Worm (Caenorhabditis elegans) whole organism, L4 larva: ENCODE measurements around the gene best-24.

ENCODE experiments used
- F26F4.8 ChIP-seq: fragments of 200-800 bp; sonication (Bioruptor generic); conservative IDR thresholded peaks from 2 replicates; pipeline ENCODE4 v1.3.6; 2022; ENCODE audit warnings: missing genetic modification characterization, missing compliant biosample characterization
- F44E2.7 ChIP-seq: fragments of 200-800 bp; sonication (Bioruptor generic); IDR thresholded peaks from 2 replicates; pipeline ENCODE4 v2.1.2; 2022; ENCODE audit warnings: missing genetic modification characterization, missing compliant biosample characterization
- T20F7.1 ChIP-seq: fragments of 200-800 bp; sonication (Bioruptor generic); optimal IDR thresholded peaks from 2 replicates; lab custom pipeline; 2018; ENCODE audit warnings: mild to moderate bottlenecking, missing genetic modification characterization, missing compliant biosample characterization
- Y48G9A.11 ChIP-seq: fragments of 200-800 bp; sonication (Bioruptor generic); IDR thresholded peaks from 2 replicates; pipeline ENCODE4 v1.3.6; 2022; ENCODE audit warnings: missing genetic modification reagents, missing genetic modification characterization, missing compliant biosample characterization
- Y75B8A.6 ChIP-seq: fragments of 200-800 bp; sonication (Bioruptor generic); IDR thresholded peaks from 2 replicates; pipeline ENCODE4 v1.3.6; 2022; ENCODE audit warnings: missing genetic modification reagents, missing genetic modification characterization, missing compliant biosample characterization
- aha-1 ChIP-seq: fragments of 150-350 bp; peaks from one replicate; lab custom pipeline; 2014; ENCODE audit warnings: missing biosample characterization, missing genetic modification characterization
- ama-1 ChIP-seq: fragments of 150-350 bp; optimal IDR thresholded peaks from 2 replicates; lab custom pipeline; 2014; ENCODE audit warnings: inconsistent platforms, mixed read lengths
- ceh-44 ChIP-seq: fragments of 200-800 bp; sonication (Bioruptor generic); IDR thresholded peaks from 2 replicates; pipeline ENCODE4 v1.3.6; 2022; ENCODE audit warnings: missing genetic modification reagents, missing genetic modification characterization, missing compliant biosample characterization
- daf-16 ChIP-seq, 3 experiments: sonication (generic microtip); optimal IDR thresholded peaks; 2 replicates each; lab custom pipeline; 2016 to 2017; ENCODE audit warnings: missing genetic modification characterization in 3 of 3, missing genetic modification reagents in 3 of 3, mild to moderate bottlenecking in 2 of 3, missing compliant biosample characterization in 2 of 3, missing biosample characterization in 1 of 3, moderate library complexity in 1 of 3
- daf-19 ChIP-seq: fragments of 200-800 bp; sonication (Bioruptor generic); conservative IDR thresholded peaks from 2 replicates; pipeline ENCODE4 v1.3.6; 2022; ENCODE audit warnings: missing genetic modification characterization, missing compliant biosample characterization
- dpl-1 ChIP-seq: fragments of 150-350 bp; optimal IDR thresholded peaks from 2 replicates; lab custom pipeline; 2014; ENCODE audit warnings: missing biosample characterization, missing genetic modification reagents, missing genetic modification characterization
- dve-1 ChIP-seq: sonication (generic microtip); optimal IDR thresholded peaks from 2 replicates; lab custom pipeline; 2017; ENCODE audit warnings: antibody characterized with exemption, mild to moderate bottlenecking, missing genetic modification characterization, missing compliant biosample characterization; ENCODE audit not compliant: insufficient read depth
- fkh-10 ChIP-seq: fragments of 150-350 bp; optimal IDR thresholded peaks from 2 replicates; lab custom pipeline; 2014; ENCODE audit warnings: missing biosample characterization, missing genetic modification reagents, missing genetic modification characterization
- gei-8 ChIP-seq: fragments of 200-800 bp; sonication (Bioruptor generic); optimal IDR thresholded peaks from 2 replicates; lab custom pipeline; 2018; ENCODE audit warnings: mild to moderate bottlenecking, missing genetic modification characterization, missing compliant biosample characterization
- hlh-30 ChIP-seq: sonication (generic microtip); optimal IDR thresholded peaks from 2 replicates; lab custom pipeline; 2017; ENCODE audit warnings: antibody characterized with exemption, mild to moderate bottlenecking, missing genetic modification characterization, missing compliant biosample characterization; ENCODE audit not compliant: insufficient read depth
- hmg-1.1 ChIP-seq: fragments of 200-800 bp; sonication (Bioruptor generic); IDR thresholded peaks from 2 replicates; pipeline ENCODE4 v1.3.6; 2022; ENCODE audit warnings: missing genetic modification reagents, missing genetic modification characterization, missing compliant biosample characterization
- lim-7 ChIP-seq: fragments of 200-800 bp; sonication (Bioruptor generic); IDR thresholded peaks from 2 replicates; pipeline ENCODE4 v1.3.6; 2022; ENCODE audit warnings: missing genetic modification characterization, missing compliant biosample characterization
- lin-1 ChIP-seq: fragments of 200-800 bp; sonication (Bioruptor generic); IDR thresholded peaks from 2 replicates; pipeline ENCODE4 v1.3.6; 2022; ENCODE audit warnings: missing genetic modification reagents, missing genetic modification characterization, missing compliant biosample characterization
- lin-38 ChIP-seq: fragments of 200-800 bp; sonication (Bioruptor generic); IDR thresholded peaks from 2 replicates; pipeline ENCODE4 v1.3.6; 2022; ENCODE audit warnings: missing genetic modification reagents, missing genetic modification characterization, missing compliant biosample characterization
- lin-39 ChIP-seq: fragments of 150-350 bp; optimal IDR thresholded peaks from 2 replicates; lab custom pipeline; 2014; ENCODE audit warnings: missing biosample characterization, missing genetic modification reagents, missing genetic modification characterization
- mdl-1 ChIP-seq, 2 experiments: fragments of 150-350 bp in 1 of 2; sonication (generic microtip) in 1 of 2; optimal IDR thresholded peaks; 2 replicates each; lab custom pipeline; 2014 to 2017; ENCODE audit warnings: missing biosample characterization in 2 of 2, missing genetic modification characterization in 2 of 2
- mep-1 ChIP-seq: fragments of 150-350 bp; sonication (generic microtip); optimal IDR thresholded peaks from 3 replicates; lab custom pipeline; 2014; ENCODE audit warnings: missing biosample characterization, missing genetic modification characterization
- nhr-10 ChIP-seq: fragments of 150-350 bp; optimal IDR thresholded peaks from 2 replicates; lab custom pipeline; 2014; ENCODE audit warnings: missing biosample characterization, missing genetic modification characterization
- nhr-102 ChIP-seq: sonication (generic microtip); optimal IDR thresholded peaks from 2 replicates; lab custom pipeline; 2016; ENCODE audit warnings: mild to moderate bottlenecking, missing genetic modification characterization, moderate library complexity, missing compliant biosample characterization
- nhr-11 ChIP-seq: fragments of 150-350 bp; optimal IDR thresholded peaks from 2 replicates; lab custom pipeline; 2014; ENCODE audit warnings: missing biosample characterization, missing genetic modification characterization
- nhr-28 ChIP-seq: fragments of 150-350 bp; optimal IDR thresholded peaks from 2 replicates; lab custom pipeline; 2014; ENCODE audit warnings: missing biosample characterization, missing genetic modification characterization
- nhr-76 ChIP-seq: fragments of 150-350 bp; optimal IDR thresholded peaks from 2 replicates; lab custom pipeline; 2014; ENCODE audit warnings: missing biosample characterization, missing genetic modification characterization
- nhr-77 ChIP-seq: fragments of 150-350 bp; optimal IDR thresholded peaks from 2 replicates; lab custom pipeline; 2014; ENCODE audit warnings: missing biosample characterization, missing genetic modification characterization
- pha-4 ChIP-seq, 2 experiments: fragments of 150-350 bp in 1 of 2; fragments of 200-800 bp in 1 of 2; sonication (Bioruptor generic) in 1 of 2; IDR thresholded peaks in 1 of 2; optimal IDR thresholded peaks in 1 of 2; 2 replicates each; pipeline versions ENCODE4 v1.3.6 to Lab custom; 2014 to 2022; ENCODE audit warnings: missing genetic modification characterization in 2 of 2, missing genetic modification reagents in 2 of 2, missing biosample characterization in 1 of 2, missing compliant biosample characterization in 1 of 2
- php-3 ChIP-seq: fragments of 200-800 bp; sonication (Bioruptor generic); IDR thresholded peaks from 2 replicates; pipeline ENCODE4 v1.3.6; 2022; ENCODE audit warnings: missing genetic modification reagents, missing genetic modification characterization, missing compliant biosample characterization
- pqm-1 ChIP-seq: sonication (generic microtip); optimal IDR thresholded peaks from 2 replicates; lab custom pipeline; 2017; ENCODE audit warnings: missing biosample characterization, missing genetic modification characterization
- sdz-12 ChIP-seq: fragments of 200-800 bp; sonication (Bioruptor generic); optimal IDR thresholded peaks from 2 replicates; lab custom pipeline; 2018; ENCODE audit warnings: mild to moderate bottlenecking, missing genetic modification characterization, missing compliant biosample characterization
- skn-1 ChIP-seq: fragments of 150-350 bp; optimal IDR thresholded peaks from 2 replicates; lab custom pipeline; 2014; ENCODE audit warnings: missing biosample characterization, missing genetic modification characterization
- snpc-1.2 ChIP-seq: fragments of 200-800 bp; sonication (Bioruptor generic); IDR thresholded peaks from 2 replicates; pipeline ENCODE4 v1.3.6; 2022; ENCODE audit warnings: missing genetic modification reagents, missing genetic modification characterization, missing compliant biosample characterization
- spr-3 ChIP-seq: fragments of 200-800 bp; sonication (Bioruptor generic); optimal IDR thresholded peaks from 2 replicates; lab custom pipeline; 2018; ENCODE audit warnings: mild to moderate bottlenecking, missing genetic modification characterization, missing compliant biosample characterization
- tag-97 ChIP-seq: fragments of 200-800 bp; sonication (Bioruptor generic); IDR thresholded peaks from 2 replicates; pipeline ENCODE4 v1.3.6; 2022; ENCODE audit warnings: missing genetic modification characterization, missing compliant biosample characterization
- tra-1 ChIP-seq: fragments of 200-800 bp; sonication (Bioruptor generic); IDR thresholded peaks from 2 replicates; pipeline ENCODE4 v1.3.6; 2022; ENCODE audit warnings: missing genetic modification reagents, missing genetic modification characterization, missing compliant biosample characterization
- unc-39 ChIP-seq: sonication (generic microtip); optimal IDR thresholded peaks from 2 replicates; lab custom pipeline; 2017; ENCODE audit warnings: missing biosample characterization, missing genetic modification characterization
- unc-62 ChIP-seq, 3 experiments: fragments of 150-350 bp in 1 of 3; sonication (generic microtip); optimal IDR thresholded peaks in 2 of 3; peaks in 1 of 3; 1 replicate in 1 of 3; 2 replicates in 2 of 3; lab custom pipeline; 2014 to 2017; ENCODE audit warnings: missing biosample characterization in 3 of 3, missing genetic modification characterization in 3 of 3, missing genetic modification reagents in 3 of 3, missing genotype in 1 of 3
- ztf-7 ChIP-seq: fragments of 150-350 bp; optimal IDR thresholded peaks from 2 replicates; lab custom pipeline; 2014; ENCODE audit warnings: missing biosample characterization, missing genetic modification characterization

The best-24 gene

ce11 chrIII:7941417-7941816 lies 40.6 kb downstream of the best-24 start, which contains the start of gene kle-2:
Gene kle-2, plus strand, starts transcription at chrIII:7941717.
- TF ChIP-seq Y75B8A.6 (GFP tag; lab: Robert Waterston, UW) (no peak), lin-38 (GFP tag; lab: Robert Waterston, UW) (no peak), nhr-102 (no peak), spr-3 (GFP tag; lab: Kevin White, UChicago) (no peak), nhr-11 (tag; lab: Kevin White, UChicago) (no peak), php-3 (GFP tag; lab: Robert Waterston, UW) (no peak)

DNA sequence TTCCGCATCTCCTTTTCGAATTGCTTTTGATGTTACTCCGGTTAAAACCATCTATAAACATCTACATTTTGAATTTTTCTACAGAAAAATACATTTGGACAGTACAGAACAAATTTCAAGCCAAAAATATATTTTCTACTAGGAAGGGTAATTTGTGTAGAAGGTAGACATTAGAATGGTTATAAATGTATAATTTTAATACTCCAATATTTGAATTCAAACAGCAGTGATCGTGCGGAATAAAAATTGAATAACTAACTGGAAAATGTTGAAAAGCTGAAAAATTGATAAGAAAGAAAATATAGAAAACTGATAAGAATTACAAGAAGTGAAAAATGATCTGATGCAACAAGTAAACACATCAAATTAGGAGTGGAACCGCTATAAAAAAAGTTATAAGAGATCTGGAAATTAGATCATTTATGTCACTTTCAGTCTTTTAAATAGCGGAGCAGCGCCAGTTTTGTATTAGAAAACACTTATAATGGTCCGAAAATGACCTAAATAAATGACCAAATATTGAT lies 46.2 kb downstream of the best-24 start, which contains the start of gene gsto-1:
gsto-1 (minus strand) TSS at position 51 of the 524 bp plus-strand sequence.
- TF ChIP-seq hlh-30 (tag; lab: Kevin White, UChicago) (no peak), daf-16 (GFP tag; optimal IDR thresholded peaks at IDR 0.05; lab: Kevin White, UChicago) (no peak), daf-16 (tag; optimal IDR thresholded peaks at IDR 0.05; lab: Kevin White, UChicago) (peak; percentile 81), hmg-1.1 (no peak), daf-19 (GFP tag; lab: Robert Waterston, UW) (no peak), mep-1 (tag; lab: Kevin White, UChicago) (peak; percentile 40), dve-1 (tag; lab: Kevin White, UChicago) (peak; percentile 47), unc-39 (no peak), ztf-7 (tag; lab: Kevin White, UChicago) (peak; percentile 89), pqm-1 (tag; lab: Kevin White, UChicago) (peak; percentile 21)

DNA sequence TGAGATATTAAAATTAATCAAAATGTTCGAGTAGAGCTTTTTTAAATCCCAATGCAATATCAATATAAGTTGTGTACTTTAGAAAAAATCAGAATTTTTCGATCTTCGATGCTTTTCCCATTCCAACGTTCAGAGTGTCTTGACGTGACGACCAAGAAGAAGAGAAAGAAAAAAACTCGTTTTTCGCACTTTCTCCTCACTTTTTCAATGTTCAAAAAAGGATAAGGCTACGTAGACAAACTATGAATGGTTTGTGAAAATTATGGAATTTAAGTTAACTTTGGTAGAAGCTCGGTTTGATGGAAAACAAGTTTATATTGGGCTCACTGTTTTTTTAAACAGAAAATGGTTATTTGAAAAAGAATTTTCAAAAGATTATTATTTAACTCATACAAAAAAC lies 46.8 kb downstream of the best-24 start:
- TF ChIP-seq Y48G9A.11 (GFP tag; lab: Robert Waterston, UW) (no peak), F26F4.8 (no peak), lin-1 (GFP tag; lab: Robert Waterston, UW) (no peak), ztf-7 (tag; lab: Kevin White, UChicago) (no peak), pha-4 (GFP tag; IDR thresholded peaks at IDR 0.05; lab: Robert Waterston, UW) (no peak), pha-4 (tag; optimal IDR thresholded peaks at IDR 0.05; lab: Kevin White, UChicago) (no peak), tra-1 (GFP tag; lab: Robert Waterston, UW) (no peak), skn-1 (tag; lab: Kevin White, UChicago) (no peak), fkh-10 (GFP tag; lab: Kevin White, UChicago) (no peak), F44E2.7 (no peak), lin-39 (tag; lab: Kevin White, UChicago) (no peak), mdl-1 (tag; optimal IDR thresholded peaks at IDR 0.05; lab: Kevin White, UChicago) (no peak), unc-62 (GFP tag; optimal IDR thresholded peaks at IDR 0.05 in 1 of 2; lab: Kevin White, UChicago) (no peak), unc-62 (tag; optimal IDR thresholded peaks at IDR 0.05; lab: Kevin White, UChicago) (no peak), snpc-1.2 (no peak), nhr-28 (no peak)

DNA sequence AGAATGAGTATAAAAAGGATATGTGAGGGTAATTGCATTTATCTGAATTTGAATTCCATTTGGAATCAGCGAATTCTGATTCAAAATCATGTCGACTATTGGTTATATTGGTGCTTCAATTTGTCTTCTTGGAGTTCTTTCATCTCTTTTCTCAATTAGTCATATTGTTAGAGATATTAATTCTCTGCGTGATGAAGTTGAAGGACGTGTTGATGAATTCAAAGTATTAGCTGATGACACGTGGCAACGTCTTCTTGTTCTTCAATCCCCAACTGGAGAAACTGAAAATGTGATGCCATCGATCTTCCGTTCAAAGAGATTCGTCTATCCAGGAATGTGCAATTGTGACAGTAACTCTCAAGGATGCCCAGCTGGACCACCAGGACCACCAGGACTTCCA lies 48.0 kb downstream of the best-24 start, which contains the start of gene col-90:
col-90 (plus strand) TSS at position 37 of the 400 bp plus-strand sequence.
- TF ChIP-seq lim-7 (GFP tag; lab: Robert Waterston, UW) (no peak), F26F4.8 (no peak), sdz-12 (GFP tag; lab: Kevin White, UChicago) (no peak), gei-8 (GFP tag; lab: Kevin White, UChicago) (no peak), nhr-10 (tag; lab: Kevin White, UChicago) (no peak), unc-39 (no peak), dpl-1 (GFP tag; lab: Kevin White, UChicago) (no peak), ama-1 (lab: Kevin White, UChicago) (peak; percentile 1), ceh-44 (GFP tag; lab: Robert Waterston, UW) (no peak), T20F7.1 (GFP tag; lab: Kevin White, UChicago) (no peak), nhr-77 (tag; lab: Kevin White, UChicago) (no peak), nhr-11 (tag; lab: Kevin White, UChicago) (no peak), tag-97 (GFP tag; lab: Robert Waterston, UW) (no peak), aha-1 (tag; lab: Kevin White, UChicago) (peak; percentile 75), nhr-76 (tag; lab: Kevin White, UChicago) (no peak)
- TF ChIP-seq, all 104 proteins: peak for 2
